Fruit fly (Drosophila melanogaster): ENCODE measurements around the gene pths.

The pths gene

DNA sequence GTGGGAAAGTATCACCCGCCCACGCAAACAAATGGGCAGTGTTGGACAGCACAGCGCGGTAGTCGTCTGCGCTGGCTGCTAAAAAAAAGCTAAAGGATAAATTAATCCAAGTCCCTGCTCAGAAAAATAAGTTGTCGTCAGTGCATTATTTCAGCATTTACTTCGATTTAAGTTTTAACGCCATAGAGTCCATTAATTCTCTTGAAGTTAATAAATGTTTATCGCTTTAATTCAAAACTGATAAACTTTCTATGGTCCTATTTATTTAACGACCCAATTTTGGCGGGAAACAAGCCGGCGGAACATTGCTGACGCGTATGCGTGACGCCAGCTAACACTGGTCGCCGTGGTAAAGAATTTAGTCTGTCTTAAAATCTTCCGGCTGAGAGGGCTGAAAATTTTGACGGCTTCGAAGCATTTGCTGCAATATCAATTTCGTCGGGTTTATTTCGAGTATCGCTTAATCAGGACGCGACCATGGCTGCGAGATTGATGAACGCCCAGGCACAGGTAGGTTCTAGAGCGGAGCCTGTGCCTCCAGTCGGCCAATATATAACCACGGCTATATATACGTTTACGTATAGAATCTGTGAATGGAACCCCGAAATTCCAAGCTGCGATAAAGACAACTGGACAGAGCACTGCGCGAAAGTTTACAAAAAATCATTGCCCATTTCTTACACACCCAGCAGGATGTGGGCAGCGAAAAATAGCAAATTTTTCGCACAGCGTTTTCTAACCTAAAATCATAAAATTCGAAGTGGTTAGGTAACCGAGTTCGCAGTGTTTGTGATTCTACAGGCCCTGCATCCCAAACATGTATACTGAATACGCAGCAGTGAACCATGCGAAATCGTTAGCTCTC lies 25.5 kb downstream of the pths start, which contains the start of the genes mAcon1, CG43345 and CG43346 (continued):
- TF ChIP-seq danr (GFP tag; IDR thresholded peaks at IDR 0.05): peak; percentile 66; the same call in 1 of the 2 replicates
- TF ChIP-seq CG12071 (GFP tag; optimal IDR thresholded peaks at IDR 0.05): no peak
- no peak for TF ChIP-seq Doc3 (GFP tag; IDR thresholded peaks at IDR 0.05; ENCODE audit: partially characterized antibody)
- TF ChIP-seq Atf-2 (GFP tag; optimal IDR thresholded peaks at IDR 0.05): peak; percentile 84
- peak; percentile 89 for TF ChIP-seq Fer1 (GFP tag; optimal IDR thresholded peaks at IDR 0.05)
- peak; percentile 51 for TF ChIP-seq hkb (optimal IDR thresholded peaks at IDR 0.05)
- peak; percentile 72 for TF ChIP-seq hkb (GFP tag; IDR thresholded peaks at IDR 0.05)
- peak; percentile 67 for TF ChIP-seq Sry-δ (GFP tag; optimal IDR thresholded peaks at IDR 0.05)
- no peak for TF ChIP-seq CG1832 (GFP tag; optimal IDR thresholded peaks at IDR 0.05)
- TF ChIP-seq CG12391 (tag; optimal IDR thresholded peaks at IDR 0.05): peak; percentile 82
- TF ChIP-seq Dad (GFP tag; optimal IDR thresholded peaks at IDR 0.05): peak; percentile 89
- TF ChIP-seq CG12219 (GFP tag; optimal IDR thresholded peaks at IDR 0.05): peak; percentile 60
- peak; percentile 6 for TF ChIP-seq pfk (GFP tag; optimal IDR thresholded peaks at IDR 0.05)
- no peak for TF ChIP-seq ci (GFP tag; IDR thresholded peaks at IDR 0.05)
- peak; percentile 75 for TF ChIP-seq CG17385 (GFP tag; optimal IDR thresholded peaks at IDR 0.05)
- peak; percentile 69 for TF ChIP-seq twi (tag; optimal IDR thresholded peaks at IDR 0.05)
- TF ChIP-seq Rfx (GFP tag; IDR thresholded peaks at IDR 0.05): peak; percentile 78
- TF ChIP-seq fu2 (GFP tag; optimal IDR thresholded peaks at IDR 0.05): peak; percentile 90
- no peak for TF ChIP-seq jigr1 (GFP tag; IDR thresholded peaks at IDR 0.05)
- TF ChIP-seq shn (GFP tag; optimal IDR thresholded peaks at IDR 0.05): peak; percentile 92
- peak; percentile 86 for TF ChIP-seq NfI (GFP tag; optimal IDR thresholded peaks at IDR 0.05)
- no peak; the same call in 2 of the 3 replicates for TF ChIP-seq CG17361 (GFP tag; IDR thresholded peaks at IDR 0.05)
- peak; percentile 77 for TF ChIP-seq CG4820 (GFP tag; optimal IDR thresholded peaks at IDR 0.05)
- peak; percentile 75 for TF ChIP-seq eyg (GFP tag; optimal IDR thresholded peaks at IDR 0.05)
- peak; percentile 84 for TF ChIP-seq her (GFP tag; optimal IDR thresholded peaks at IDR 0.05)
- peak; percentile 53 for TF ChIP-seq CG10366 (GFP tag; IDR thresholded peaks at IDR 0.05)
- peak; percentile 82 for TF ChIP-seq NC2α (GFP tag; optimal IDR thresholded peaks at IDR 0.05)
- no peak for TF ChIP-seq yki (optimal IDR thresholded peaks at IDR 0.05)
- TF ChIP-seq CG7987 (GFP tag; optimal IDR thresholded peaks at IDR 0.05): peak; percentile 69
- TF ChIP-seq pb (GFP tag; optimal IDR thresholded peaks at IDR 0.05): peak; percentile 83
- peak; percentile 64 for TF ChIP-seq croc (GFP tag; conservative IDR thresholded peaks at IDR 0.05)
- TF ChIP-seq CG12744 (GFP tag; optimal IDR thresholded peaks at IDR 0.05): peak; percentile 70
- TF ChIP-seq CG15601 (tag; optimal IDR thresholded peaks at IDR 0.05): no peak
- no peak for TF ChIP-seq Dfd (GFP tag; optimal IDR thresholded peaks at IDR 0.05)
- no peak for TF ChIP-seq rib (GFP tag; IDR thresholded peaks at IDR 0.05)
- peak; percentile 76 for TF ChIP-seq CG7556 (GFP tag; optimal IDR thresholded peaks at IDR 0.05)
- TF ChIP-seq cato (GFP tag; optimal IDR thresholded peaks at IDR 0.05; ENCODE audit: borderline replicate concordance): peak; percentile 70
- TF ChIP-seq Side (GFP tag; optimal IDR thresholded peaks at IDR 0.05): peak; percentile 82
- no peak for TF ChIP-seq hbn (GFP tag; IDR thresholded peaks at IDR 0.05; ENCODE audit: partially characterized antibody)
- peak; percentile 89 for TF ChIP-seq dm (GFP tag; optimal IDR thresholded peaks at IDR 0.05)
- TF ChIP-seq Pdp1 (GFP tag; optimal IDR thresholded peaks at IDR 0.05): peak; percentile 83 to 97
- peak; percentile 76 for TF ChIP-seq schlank (tag; optimal IDR thresholded peaks at IDR 0.05)
- no peak for TF ChIP-seq CG7963 (GFP tag; IDR thresholded peaks at IDR 0.05; ENCODE audit: partially characterized antibody)
- peak in 1 of 2 experiments; percentile 80 for TF ChIP-seq crp (GFP tag; optimal IDR thresholded peaks at IDR 0.05)
- no peak; the same call in 1 of the 2 replicates for TF ChIP-seq peb (GFP tag; IDR thresholded peaks at IDR 0.05)
- TF ChIP-seq Atf3 (GFP tag; optimal IDR thresholded peaks at IDR 0.05): peak; percentile 79
- TF ChIP-seq Ets65A (GFP tag): peak; percentile 99
- TF ChIP-seq dimm (GFP tag; IDR thresholded peaks at IDR 0.05): no peak
- no peak for TF ChIP-seq CG15269 (tag; optimal IDR thresholded peaks at IDR 0.05)
- no peak; the same call in 1 of the 2 replicates for TF ChIP-seq Taf1 (GFP tag; IDR thresholded peaks at IDR 0.05)
